Fruit fly (Drosophila melanogaster): Measurements from ENCODE around the gene PolD2.

DNA sequence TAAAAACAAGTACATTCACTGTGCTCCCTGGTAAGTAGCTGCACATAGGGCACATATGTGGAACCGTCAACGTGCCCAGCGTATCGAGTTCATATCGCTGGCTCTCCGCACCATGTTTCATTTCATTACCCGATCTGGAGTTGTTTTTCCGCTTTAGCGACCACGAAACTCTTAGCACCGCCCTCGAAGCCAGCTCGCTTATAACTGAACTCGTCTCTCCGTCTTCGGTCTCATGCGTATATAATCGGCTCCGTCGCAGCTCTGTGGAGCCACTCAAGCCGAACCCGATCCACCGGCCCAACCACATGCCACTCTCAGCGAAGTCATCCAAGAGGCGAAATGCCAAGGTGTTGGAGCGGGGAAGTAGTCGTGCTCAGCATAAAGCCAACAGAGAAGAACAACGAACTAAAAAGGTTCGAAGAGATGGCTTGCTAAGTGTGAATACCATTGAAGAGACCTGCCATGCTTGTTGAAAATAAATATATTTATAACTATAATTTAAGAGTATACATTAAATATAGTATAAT is 19.9 kb upstream of the PolD2 start, which contains the start of gene Cht2:
- TF ChIP-seq CG8478 (optimal IDR thresholded peaks at IDR 0.05) (no peak), CTCF (optimal IDR thresholded peaks at IDR 0.05) (no peak)
